Worm (Caenorhabditis elegans): ENCODE results near the gene str-79.

DNA sequence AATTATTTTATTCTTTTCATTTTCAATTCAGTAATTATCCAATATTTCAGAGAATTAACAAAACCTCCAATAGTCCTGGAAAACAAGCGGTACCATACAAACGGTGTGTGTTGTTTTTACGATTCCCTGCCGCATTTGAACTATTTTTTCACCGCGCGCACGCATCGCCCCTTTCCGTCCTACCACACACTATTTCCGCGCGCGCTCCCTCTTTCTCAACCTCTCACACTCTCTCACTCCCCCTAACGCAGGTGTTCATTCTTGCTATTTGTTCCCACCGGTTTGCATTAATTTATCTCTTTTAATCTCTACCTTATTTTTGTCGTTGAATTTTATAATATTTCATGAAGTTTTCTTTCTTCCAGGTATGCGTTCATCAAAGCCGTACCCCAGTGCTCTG, 8.0 kb downstream of the str-79 start, which contains the start of gene F52D2.12:
- no peak for TF ChIP-seq W03F9.2 (tag; optimal IDR thresholded peaks at IDR 0.05)
- no peak for TF ChIP-seq him-1 (tag; optimal IDR thresholded peaks at IDR 0.05)
- no peak for TF ChIP-seq dao-5 (tag; optimal IDR thresholded peaks at IDR 0.05)

Measured in whole organism, L4/young adult.